Worm (Caenorhabditis elegans) whole organism, L2 larva: ENCODE data around the gene pqn-71.

Experiments
- C34F6.9 ChIP-seq: fragments of 150-350 bp; optimal IDR thresholded peaks from 2 replicates; lab custom pipeline; 2014; ENCODE audit warnings: missing biosample characterization, missing genetic modification characterization
- F13H6.1 ChIP-seq: sonication (generic microtip); optimal IDR thresholded peaks from 2 replicates; lab custom pipeline; 2016; ENCODE audit warnings: missing genetic modification characterization, missing compliant biosample characterization
- Y55F3AM.14 ChIP-seq: fragments of 200-800 bp; sonication (Bioruptor generic); optimal IDR thresholded peaks from 2 replicates; lab custom pipeline; 2018; ENCODE audit warnings: mild to moderate bottlenecking, missing genetic modification characterization, missing compliant biosample characterization
- ZK546.5 ChIP-seq: sonication (generic microtip); optimal IDR thresholded peaks from 2 replicates; lab custom pipeline; 2017; ENCODE audit warnings: missing biosample characterization, missing genetic modification characterization
- alr-1 ChIP-seq: fragments of 150-350 bp; optimal IDR thresholded peaks from 2 replicates; lab custom pipeline; 2014; ENCODE audit warnings: missing biosample characterization, missing genetic modification characterization
- aly-2 ChIP-seq: fragments of 150-350 bp; optimal IDR thresholded peaks from 2 replicates; lab custom pipeline; 2014; ENCODE audit warnings: missing biosample characterization, missing genetic modification characterization
- ama-1 ChIP-seq: fragments of 150-350 bp; optimal IDR thresholded peaks from 2 replicates; lab custom pipeline; 2018; ENCODE audit warnings: inconsistent platforms
- blmp-1 ChIP-seq: sonication (generic microtip); optimal IDR thresholded peaks from 2 replicates; lab custom pipeline; 2017; ENCODE audit warnings: missing genetic modification characterization, mild to moderate bottlenecking, missing compliant biosample characterization, antibody characterized with exemption, moderate library complexity; ENCODE audit not compliant: insufficient read depth
- ceh-16 ChIP-seq: fragments of 150-350 bp; optimal IDR thresholded peaks from 2 replicates; lab custom pipeline; 2014; ENCODE audit warnings: missing biosample characterization, missing genetic modification characterization
- crh-2 ChIP-seq: sonication (generic microtip); optimal IDR thresholded peaks from 2 replicates; lab custom pipeline; 2017; ENCODE audit warnings: missing biosample characterization, missing genetic modification characterization
- dmd-4 ChIP-seq: sonication (generic microtip); optimal IDR thresholded peaks from 2 replicates; lab custom pipeline; 2017; ENCODE audit warnings: missing biosample characterization, missing genetic modification characterization
- egl-27 ChIP-seq: sonication (generic microtip); optimal IDR thresholded peaks from 3 replicates; lab custom pipeline; 2017; ENCODE audit warnings: missing biosample characterization, missing genetic modification reagents, missing genetic modification characterization
- elt-1 ChIP-seq: fragments of 150-350 bp; optimal IDR thresholded peaks from 2 replicates; lab custom pipeline; 2014; ENCODE audit warnings: missing biosample characterization, missing genetic modification characterization
- elt-3 ChIP-seq: sonication (generic microtip); optimal IDR thresholded peaks from 2 replicates; lab custom pipeline; 2017; ENCODE audit warnings: missing biosample characterization, missing genetic modification characterization
- fos-1 ChIP-seq: fragments of 150-350 bp; optimal IDR thresholded peaks from 2 replicates; lab custom pipeline; 2014; ENCODE audit warnings: missing biosample characterization, missing genetic modification characterization
- gmeb-1 ChIP-seq: fragments of 150-350 bp; optimal IDR thresholded peaks from 2 replicates; lab custom pipeline; 2014; ENCODE audit warnings: missing biosample characterization, missing genetic modification characterization
- lin-11 ChIP-seq: fragments of 150-350 bp; sonication (generic microtip); optimal IDR thresholded peaks from 2 replicates; lab custom pipeline; 2014; ENCODE audit warnings: missing biosample characterization, missing genetic modification characterization, inconsistent platforms, mixed read lengths
- lin-13 ChIP-seq: fragments of 150-350 bp; optimal IDR thresholded peaks from 2 replicates; lab custom pipeline; 2014; ENCODE audit warnings: missing biosample characterization, missing genetic modification reagents, missing genetic modification characterization
- lin-39 ChIP-seq: fragments of 150-350 bp; optimal IDR thresholded peaks from 2 replicates; lab custom pipeline; 2014; ENCODE audit warnings: missing biosample characterization, missing genetic modification reagents, missing genetic modification characterization
- lsy-2 ChIP-seq, 2 experiments: fragments of 150-350 bp in 1 of 2; sonication (generic microtip) in 1 of 2; optimal IDR thresholded peaks; 2 replicates each; lab custom pipeline; 2014 to 2017; ENCODE audit warnings: missing biosample characterization in 2 of 2, missing genetic modification characterization in 2 of 2
- mab-5 ChIP-seq: fragments of 150-350 bp; optimal IDR thresholded peaks from 2 replicates; lab custom pipeline; 2014; ENCODE audit warnings: missing biosample characterization, missing genetic modification characterization
- mbf-1 ChIP-seq: sonication (generic microtip); optimal IDR thresholded peaks from 2 replicates; lab custom pipeline; 2017; ENCODE audit warnings: missing biosample characterization, missing genetic modification characterization
- mdl-1 ChIP-seq, 2 experiments: fragments of 150-350 bp in 1 of 2; sonication (generic microtip) in 1 of 2; optimal IDR thresholded peaks; 2 replicates each; lab custom pipeline; 2017; ENCODE audit warnings: missing biosample characterization in 2 of 2, missing genetic modification characterization in 2 of 2
- nhr-10 ChIP-seq: sonication (generic microtip); optimal IDR thresholded peaks from 2 replicates; lab custom pipeline; 2017; ENCODE audit warnings: missing biosample characterization, missing genetic modification characterization
- nhr-11 ChIP-seq: fragments of 150-350 bp; optimal IDR thresholded peaks from 2 replicates; lab custom pipeline; 2014; ENCODE audit warnings: missing biosample characterization, missing genetic modification characterization
- nhr-12 ChIP-seq: fragments of 150-350 bp; optimal IDR thresholded peaks from 2 replicates; lab custom pipeline; 2014; ENCODE audit warnings: missing biosample characterization, missing genetic modification characterization
- nhr-129 ChIP-seq: fragments of 150-350 bp; optimal IDR thresholded peaks from 2 replicates; lab custom pipeline; 2014; ENCODE audit warnings: missing biosample characterization, missing genetic modification characterization
- nhr-21 ChIP-seq: fragments of 150-350 bp; optimal IDR thresholded peaks from 2 replicates; lab custom pipeline; 2014; ENCODE audit warnings: missing biosample characterization, missing genetic modification characterization
- nhr-237 ChIP-seq: fragments of 150-350 bp; optimal IDR thresholded peaks from 2 replicates; lab custom pipeline; 2014; ENCODE audit warnings: missing biosample characterization, missing genetic modification characterization
- nhr-25 ChIP-seq: fragments of 150-350 bp; sonication (generic microtip); optimal IDR thresholded peaks from 3 replicates; lab custom pipeline; 2014; ENCODE audit warnings: missing biosample characterization, missing genetic modification characterization
- nhr-6 ChIP-seq: fragments of 150-350 bp; optimal IDR thresholded peaks from 2 replicates; lab custom pipeline; 2014; ENCODE audit warnings: missing biosample characterization, missing genetic modification characterization
- nhr-77 ChIP-seq: fragments of 150-350 bp; optimal IDR thresholded peaks from 2 replicates; lab custom pipeline; 2014; ENCODE audit warnings: missing biosample characterization, missing genetic modification characterization
- peb-1 ChIP-seq: fragments of 150-350 bp; optimal IDR thresholded peaks from 2 replicates; lab custom pipeline; 2014; ENCODE audit warnings: missing biosample characterization, missing genetic modification characterization
- sem-4 ChIP-seq: fragments of 150-350 bp; optimal IDR thresholded peaks from 2 replicates; lab custom pipeline; 2014; ENCODE audit warnings: missing biosample characterization, missing genetic modification reagents, missing genetic modification characterization
- skn-1 ChIP-seq: sonication (generic microtip); optimal IDR thresholded peaks from 2 replicates; lab custom pipeline; 2017; ENCODE audit warnings: missing biosample characterization, missing genetic modification characterization
- sma-3 ChIP-seq: sonication (generic microtip); optimal IDR thresholded peaks from 2 replicates; lab custom pipeline; 2016; ENCODE audit warnings: missing genetic modification reagents, missing genetic modification characterization, missing compliant biosample characterization
- sma-9 ChIP-seq, 2 experiments: fragments of 150-350 bp in 1 of 2; sonication (generic microtip) in 1 of 2; optimal IDR thresholded peaks; 2 replicates each; lab custom pipeline; 2014 to 2016; ENCODE audit warnings: missing genetic modification characterization in 2 of 2, mild to moderate bottlenecking in 1 of 2, missing biosample characterization in 1 of 2, missing compliant biosample characterization in 1 of 2, missing genetic modification reagents in 1 of 2, moderate library complexity in 1 of 2
- snpc-4 ChIP-seq: fragments of 150-350 bp; optimal IDR thresholded peaks from 2 replicates; lab custom pipeline; 2014; ENCODE audit warnings: missing biosample characterization, missing genetic modification characterization
- unc-39 ChIP-seq: fragments of 150-350 bp; optimal IDR thresholded peaks from 2 replicates; lab custom pipeline; 2014; ENCODE audit warnings: missing biosample characterization, missing genetic modification characterization
- unc-55 ChIP-seq: fragments of 150-350 bp; sonication (generic microtip); optimal IDR thresholded peaks from 3 replicates; lab custom pipeline; 2014; ENCODE audit warnings: missing biosample characterization, missing genetic modification reagents, missing genetic modification characterization
- unc-62 ChIP-seq: fragments of 150-350 bp; optimal IDR thresholded peaks from 2 replicates; lab custom pipeline; 2014; ENCODE audit warnings: missing biosample characterization, missing genetic modification reagents, missing genetic modification characterization
- zag-1 ChIP-seq: fragments of 150-350 bp; optimal IDR thresholded peaks from 2 replicates; lab custom pipeline; 2014; ENCODE audit warnings: missing biosample characterization, missing genetic modification characterization
- ztf-1 ChIP-seq: fragments of 200-800 bp; sonication (Bioruptor generic); conservative IDR thresholded peaks from 2 replicates; pipeline ENCODE4 v1.3.6; 2022; ENCODE audit warnings: missing genetic modification characterization, missing compliant biosample characterization
- ztf-11 ChIP-seq: sonication (generic microtip); optimal IDR thresholded peaks from 2 replicates; lab custom pipeline; 2017; ENCODE audit warnings: missing biosample characterization, missing genetic modification characterization
- ztf-4 ChIP-seq: fragments of 150-350 bp; optimal IDR thresholded peaks from 2 replicates; lab custom pipeline; 2014; ENCODE audit warnings: missing biosample characterization, missing genetic modification characterization

The pqn-71 gene

DNA sequence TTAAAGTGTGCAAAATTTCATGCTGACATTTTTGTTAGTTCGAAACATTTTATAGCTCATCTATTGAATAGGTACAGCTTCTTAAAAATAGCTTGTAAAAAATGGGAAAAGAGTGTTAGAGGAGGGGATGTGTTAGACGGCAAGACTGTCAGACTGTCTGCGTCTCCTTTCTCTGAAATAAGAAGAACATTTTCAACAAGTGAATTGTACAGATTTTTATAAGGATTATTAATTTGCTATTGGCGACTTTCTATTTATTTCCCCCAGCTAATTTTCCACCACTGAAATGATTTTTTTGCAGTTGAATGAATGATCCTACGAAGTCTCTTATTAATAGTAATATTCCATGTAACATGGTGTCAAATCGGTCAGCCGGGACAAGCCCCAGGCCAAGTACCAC is 33.0 kb downstream of the pqn-71 start, which contains the start of gene C06B8.7:
Gene C06B8.7, plus strand, starts transcription at position 301 of the 400 bp plus-strand sequence.
- TF ChIP-seq elt-3 = no peak

DNA sequence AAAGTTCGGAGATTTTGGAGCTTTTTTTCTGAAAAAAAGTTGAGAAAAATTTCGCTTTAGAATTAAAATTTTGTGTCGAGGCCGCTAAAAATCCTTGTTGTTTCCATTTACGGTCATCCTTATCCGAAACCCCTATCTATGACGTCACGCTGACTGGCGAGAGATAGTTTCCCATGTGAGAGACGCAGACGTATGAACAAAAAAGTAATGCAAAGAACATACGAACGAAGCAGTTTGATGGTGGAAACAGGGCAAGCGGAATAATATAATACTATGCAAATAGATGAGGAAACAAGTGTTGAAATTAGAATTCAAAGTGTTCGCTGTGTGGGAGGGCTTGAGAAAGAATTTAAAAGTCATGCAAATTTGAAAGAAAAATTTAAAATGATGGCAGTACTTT is 33.6 kb downstream of the pqn-71 start:
- TF ChIP-seq lin-11 (tag; lab: Kevin White, UChicago) (no peak), mbf-1 (no peak), fos-1 (tag; lab: Kevin White, UChicago) (peak; percentile 36), sma-9 (GFP tag; optimal IDR thresholded peaks at IDR 0.05; lab: Kevin White, UChicago) (peak; percentile 41), sma-9 (tag; optimal IDR thresholded peaks at IDR 0.05; lab: Kevin White, UChicago) (no peak), nhr-237 (tag; lab: Kevin White, UChicago) (no peak), crh-2 (tag; lab: Kevin White, UChicago) (no peak), nhr-77 (tag; lab: Kevin White, UChicago) (no peak), ZK546.5 (tag; lab: Kevin White, UChicago) (no peak), ama-1 (lab: Kevin White, UChicago) (no peak), nhr-12 (tag; lab: Kevin White, UChicago) (no peak), nhr-6 (tag; lab: Kevin White, UChicago) (no peak)

DNA sequence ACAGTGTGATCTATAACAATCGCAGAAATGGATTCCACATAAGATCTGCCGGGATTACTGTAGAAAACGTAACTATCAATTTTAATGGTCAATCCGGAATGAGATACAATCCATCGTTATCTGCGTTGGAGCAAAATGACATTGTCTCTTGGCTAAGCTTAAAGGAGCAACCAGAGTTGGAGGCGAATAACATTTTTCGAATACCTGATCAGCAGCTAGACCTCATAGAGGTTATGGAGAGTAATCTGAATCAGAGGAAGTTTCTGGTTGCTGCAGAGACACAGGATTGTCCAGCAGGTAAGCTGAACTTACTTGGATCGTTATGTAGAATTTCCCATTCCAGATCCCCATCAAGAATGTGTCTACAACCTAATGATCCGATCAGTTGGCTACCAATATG is 38.1 kb downstream of the pqn-71 start:
- TF ChIP-seq ztf-11 (tag; lab: Kevin White, UChicago) (no peak), blmp-1 (no peak), Y55F3AM.14 (GFP tag; lab: Kevin White, UChicago) (no peak), unc-62 (GFP tag; lab: Kevin White, UChicago) (no peak), ceh-16 (tag; lab: Kevin White, UChicago) (no peak), ztf-4 (tag; lab: Kevin White, UChicago) (no peak), nhr-21 (tag; lab: Kevin White, UChicago) (no peak), mab-5 (tag; lab: Kevin White, UChicago) (no peak), peb-1 (tag; lab: Kevin White, UChicago) (no peak), lsy-2 (tag; optimal IDR thresholded peaks at IDR 0.05; lab: Kevin White, UChicago) (no peak), lin-39 (tag; lab: Kevin White, UChicago) (no peak), nhr-6 (tag; lab: Kevin White, UChicago) (no peak), ztf-1 (GFP tag; lab: Robert Waterston, UW) (no peak), unc-39 (tag; lab: Kevin White, UChicago) (no peak), nhr-77 (tag; lab: Kevin White, UChicago) (no peak), sem-4 (no peak), nhr-25 (tag; lab: Kevin White, UChicago) (no peak), C34F6.9 (tag; lab: Kevin White, UChicago) (no peak)

DNA sequence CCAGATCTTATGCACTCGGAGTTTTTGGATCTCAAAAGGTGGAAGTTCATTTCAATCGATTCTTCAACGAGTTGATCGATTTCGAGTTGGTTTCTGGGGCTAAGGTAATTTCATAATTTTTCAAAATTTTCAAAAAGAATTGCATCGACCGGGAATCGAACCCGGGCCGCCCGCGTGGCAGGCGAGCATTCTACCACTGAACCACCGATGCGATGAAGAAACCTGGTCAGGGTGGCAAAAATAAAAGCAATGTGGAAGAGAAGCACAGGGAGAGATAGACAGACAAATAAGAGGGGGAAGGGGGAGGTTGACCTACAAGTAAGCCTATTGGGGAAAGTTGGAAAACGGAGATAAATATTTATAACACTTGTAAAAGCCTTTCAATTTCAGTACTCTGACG is 39.6 kb downstream of the pqn-71 start:
- TF ChIP-seq nhr-129 (peak; percentile 43), nhr-10 (tag; lab: Kevin White, UChicago) (no peak), unc-39 (tag; lab: Kevin White, UChicago) (no peak), ztf-1 (GFP tag; lab: Robert Waterston, UW) (no peak), ztf-4 (tag; lab: Kevin White, UChicago) (no peak), ztf-11 (tag; lab: Kevin White, UChicago) (no peak), mbf-1 (no peak), unc-55 (GFP tag; lab: Kevin White, UChicago) (no peak), Y55F3AM.14 (GFP tag; lab: Kevin White, UChicago) (no peak), elt-3 (no peak), aly-2 (tag; lab: Kevin White, UChicago) (no peak), skn-1 (tag; lab: Kevin White, UChicago) (no peak), lsy-2 (tag; optimal IDR thresholded peaks at IDR 0.05; lab: Kevin White, UChicago) (peak in 1 of 2 experiments; percentile 28), mab-5 (tag; lab: Kevin White, UChicago) (no peak), sma-9 (GFP tag; optimal IDR thresholded peaks at IDR 0.05; lab: Kevin White, UChicago) (peak; percentile 22), sma-9 (tag; optimal IDR thresholded peaks at IDR 0.05; lab: Kevin White, UChicago) (no peak), ama-1 (lab: Kevin White, UChicago) (no peak), snpc-4 (tag; lab: Kevin White, UChicago) (peak; percentile 17), sma-3 (peak; percentile 48), C34F6.9 (tag; lab: Kevin White, UChicago) (no peak), F13H6.1 (tag; lab: Kevin White, UChicago) (peak; percentile 12), lin-13 (GFP tag; lab: Kevin White, UChicago) (no peak), nhr-21 (tag; lab: Kevin White, UChicago) (no peak), nhr-11 (no peak), nhr-25 (tag; lab: Kevin White, UChicago) (no peak), sem-4 (no peak), unc-62 (GFP tag; lab: Kevin White, UChicago) (no peak), gmeb-1 (tag; lab: Kevin White, UChicago) (no peak), dmd-4 (tag; lab: Kevin White, UChicago) (no peak), peb-1 (tag; lab: Kevin White, UChicago) (no peak), blmp-1 (no peak), alr-1 (tag; lab: Kevin White, UChicago) (no peak), egl-27 (peak; percentile 4), elt-1 (tag; lab: Kevin White, UChicago) (no peak), mdl-1 (tag; optimal IDR thresholded peaks at IDR 0.05; lab: Kevin White, UChicago) (no peak), zag-1 (tag; lab: Kevin White, UChicago) (no peak)
